Fruit fly (Drosophila melanogaster): Measurements from ENCODE around the gene Rpt3R.

The Rpt3R gene

dm6 chr3R:9793018-9793417 lies 36.7 kb upstream of the Rpt3R start, which contains the start of gene CG8516 (continued):
- TF ChIP-seq usp (GFP tag; optimal IDR thresholded peaks at IDR 0.05), result no peak

dm6 chr3R:9791177-9791806 lies 35.0 kb upstream of the Rpt3R start, which contains the start of the genes CG12945 and CG8507:
Gene CG12945, minus strand, starts transcription at chr3R:9791221.
Gene CG8507, plus strand, starts transcription at chr3R:9791483.
- TF ChIP-seq OdsH (GFP tag; optimal IDR thresholded peaks at IDR 0.05) (peak; percentile 23), rgr (GFP tag; optimal IDR thresholded peaks at IDR 0.05) (no peak), dsf (GFP tag; optimal IDR thresholded peaks at IDR 0.05; ENCODE audit: borderline replicate concordance) (no peak), CG9705 (GFP tag; optimal IDR thresholded peaks at IDR 0.05) (peak; percentile 52), jim (GFP tag; optimal IDR thresholded peaks at IDR 0.05) (no peak), GATAd (GFP tag; optimal IDR thresholded peaks at IDR 0.05) (no peak), br (GFP tag; optimal IDR thresholded peaks at IDR 0.05) (peak; percentile 32), ey (GFP tag; optimal IDR thresholded peaks at IDR 0.05) (peak; percentile 46), HLH106 (tag; optimal IDR thresholded peaks at IDR 0.05) (peak; percentile 76), brk (GFP tag; optimal IDR thresholded peaks at IDR 0.05) (no peak), h (GFP tag; optimal IDR thresholded peaks at IDR 0.05) (peak; percentile 65), Jra (GFP tag; optimal IDR thresholded peaks at IDR 0.05) (peak; percentile 37), lola (GFP tag; optimal IDR thresholded peaks at IDR 0.05) (no peak), sv (GFP tag; optimal IDR thresholded peaks at IDR 0.05) (peak; percentile 43), Mio (GFP tag; optimal IDR thresholded peaks at IDR 0.05) (no peak), Myc (optimal IDR thresholded peaks at IDR 0.05) (peak; percentile 92), psq (GFP tag; optimal IDR thresholded peaks at IDR 0.05) (peak; percentile 48), CG32264 (GFP tag; optimal IDR thresholded peaks at IDR 0.05) (no peak), foxo (GFP tag; optimal IDR thresholded peaks at IDR 0.05) (peak in 1 of 2 experiments; percentile 68), CrebA (GFP tag; optimal IDR thresholded peaks at IDR 0.05; ENCODE audit: borderline replicate concordance) (no peak), Rel (GFP tag; optimal IDR thresholded peaks at IDR 0.05) (no peak), Rel (tag; optimal IDR thresholded peaks at IDR 0.05) (peak; percentile 94), Sp1 (GFP tag; optimal IDR thresholded peaks at IDR 0.05) (peak; percentile 68), woc (GFP tag; optimal IDR thresholded peaks at IDR 0.05) (peak; percentile 91)

DNA sequence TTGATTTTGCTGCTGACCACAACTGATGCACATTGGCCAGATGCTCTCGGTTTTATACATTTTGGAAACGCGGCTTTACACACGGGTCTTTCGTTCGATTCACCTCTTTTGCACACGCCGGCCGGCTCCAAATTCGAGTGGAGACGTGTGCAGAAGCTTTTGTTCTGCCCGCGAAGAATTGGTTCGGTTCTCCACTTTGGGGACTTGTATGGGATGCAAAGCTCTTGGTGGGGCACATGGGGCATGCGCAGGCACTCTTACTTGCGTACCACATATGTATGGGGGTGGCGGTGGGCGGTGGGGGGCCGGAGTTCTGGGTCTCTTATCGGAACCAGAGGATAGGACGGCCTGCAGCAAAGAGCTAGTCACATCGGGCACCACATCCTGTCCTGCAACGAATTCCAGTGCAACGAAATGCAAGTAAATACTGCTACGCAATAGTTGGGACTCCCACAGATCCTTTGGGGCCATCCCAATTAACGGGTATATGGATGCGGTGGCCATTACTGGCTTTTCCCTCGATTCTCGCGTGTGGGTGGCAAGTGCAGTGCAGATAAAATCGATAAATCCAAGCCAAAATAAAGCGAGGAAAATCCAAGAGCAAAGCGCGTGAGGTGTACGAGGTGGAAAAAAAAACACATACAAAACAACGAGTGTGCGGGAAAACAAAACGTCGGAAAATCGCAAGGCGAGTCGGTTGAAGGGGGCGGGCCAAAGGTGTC lies 28.2 kb upstream of the Rpt3R start, which contains the start of the genes MtnA and CG8500:
Gene MtnA, minus strand, starts transcription at position 30 of the 722 bp plus-strand sequence.
Gene CG8500, plus strand, starts transcription at position 313 of the 722 bp plus-strand sequence.
- no peak for TF ChIP-seq Dfd (GFP tag; optimal IDR thresholded peaks at IDR 0.05)
- peak; percentile 100 for TF ChIP-seq Vsx2 (GFP tag; optimal IDR thresholded peaks at IDR 0.05; ENCODE audit: partially characterized antibody)
- TF ChIP-seq dl (GFP tag; optimal IDR thresholded peaks at IDR 0.05; ENCODE audit: insufficient read depth in 1 of 2, partially characterized antibody in 2 of 2), result peak; percentile 97 to 99
- no peak for TF ChIP-seq Hr78 (GFP tag; optimal IDR thresholded peaks at IDR 0.05)
- no peak for TF ChIP-seq Rel (GFP tag; optimal IDR thresholded peaks at IDR 0.05)
- peak; percentile 54 for TF ChIP-seq Rel (tag; optimal IDR thresholded peaks at IDR 0.05)
- peak; percentile 8 for TF ChIP-seq Myc (optimal IDR thresholded peaks at IDR 0.05)
- TF ChIP-seq rgr (GFP tag; optimal IDR thresholded peaks at IDR 0.05), result peak; percentile 48
- TF ChIP-seq Dif (GFP tag; optimal IDR thresholded peaks at IDR 0.05; ENCODE audit: partially characterized antibody), result peak; percentile 100
- TF ChIP-seq foxo (GFP tag; optimal IDR thresholded peaks at IDR 0.05), result peak in 1 of 2 experiments; percentile 8
- TF ChIP-seq h (GFP tag; optimal IDR thresholded peaks at IDR 0.05), result peak; percentile 17

DNA sequence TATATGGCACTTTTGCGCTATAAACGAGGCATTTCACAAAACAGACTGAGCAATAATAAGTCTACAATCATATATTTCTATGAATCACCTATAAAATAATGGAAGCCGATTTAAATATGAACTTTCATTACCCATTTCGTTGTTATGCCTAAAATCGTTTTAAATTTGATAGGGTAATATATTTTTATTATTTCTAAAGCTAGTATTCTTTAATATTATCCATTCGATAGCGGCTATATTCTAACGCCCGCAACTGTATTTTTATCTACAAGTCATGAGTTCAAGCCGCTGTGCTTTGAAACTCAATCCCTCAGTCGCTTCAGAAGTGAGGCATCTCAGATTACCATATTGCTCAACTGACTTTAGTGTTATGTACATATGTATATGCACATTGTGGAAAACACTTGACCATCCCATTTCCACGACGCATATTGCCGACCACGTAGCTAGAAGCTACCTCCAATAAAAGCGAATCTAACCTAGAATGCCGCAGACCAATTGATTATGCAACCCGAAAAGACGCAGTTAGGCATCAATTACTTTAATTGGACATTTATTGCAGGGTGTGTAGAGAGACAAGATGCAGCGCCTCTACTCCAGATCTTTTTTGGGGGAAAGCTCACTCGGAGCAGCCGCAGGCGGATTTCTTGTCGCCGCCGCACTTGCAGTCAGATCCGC lies 27.1 kb upstream of the Rpt3R start:
- TF ChIP-seq Abd-B (GFP tag; optimal IDR thresholded peaks at IDR 0.05) (no peak), Hnf4 (GFP tag; optimal IDR thresholded peaks at IDR 0.05) (peak; percentile 33)
